Fruit fly (Drosophila melanogaster) whole organism: ENCODE measurements around the gene CG17359.

Source experiments
- pan ChIP-seq: fragments of >200 bp; optimal IDR thresholded peaks from 2 replicates; lab custom pipeline; 2017
- psq ChIP-seq: fragments of >200 bp; optimal IDR thresholded peaks from 2 replicates; lab custom pipeline; 2017

dm6 chr3L:13956667-13957066, 42.4 kb downstream of the CG17359 start:
- no peak for TF ChIP-seq psq
- no peak for TF ChIP-seq pan (lab: Kevin White, UChicago)
